Worm (Caenorhabditis elegans) whole organism, young adult: ENCODE data around the gene enu-3.1.

Experiments
- B0019.2 ChIP-seq: fragments of 200-800 bp; sonication (Bioruptor generic); conservative IDR thresholded peaks from 2 replicates; pipeline ENCODE4 v1.3.6; 2022; ENCODE audit warnings: missing genetic modification reagents, missing genetic modification characterization, missing compliant biosample characterization
- B0035.1 ChIP-seq: sonication (generic microtip); optimal IDR thresholded peaks from 2 replicates; lab custom pipeline; 2016; ENCODE audit warnings: missing genetic modification characterization, mild to moderate bottlenecking, missing compliant biosample characterization, missing genotype, missing genetic modification reagents
- B0336.3 ChIP-seq: fragments of 200-800 bp; sonication (Bioruptor generic); IDR thresholded peaks from 2 replicates; pipeline ENCODE4 v1.3.6; 2022; ENCODE audit warnings: missing genetic modification characterization, missing compliant biosample characterization
- F22D6.2 ChIP-seq: sonication (generic microtip); optimal IDR thresholded peaks from 2 replicates; lab custom pipeline; 2016; ENCODE audit warnings: mild to moderate bottlenecking, missing genetic modification characterization, missing compliant biosample characterization
- F23B12.7 ChIP-seq: sonication (generic microtip); optimal IDR thresholded peaks from 2 replicates; lab custom pipeline; 2017; ENCODE audit warnings: missing genetic modification characterization, mild to moderate bottlenecking, missing compliant biosample characterization, antibody characterized with exemption, moderate library complexity; ENCODE audit not compliant: insufficient read depth
- F33H1.4 ChIP-seq: fragments of 200-800 bp; sonication (Bioruptor generic); IDR thresholded peaks from 2 replicates; pipeline ENCODE4 v1.3.6; 2022; ENCODE audit warnings: missing genetic modification reagents, missing genetic modification characterization, missing compliant biosample characterization
- F55B11.4 ChIP-seq: sonication (generic microtip); optimal IDR thresholded peaks from 2 replicates; lab custom pipeline; 2016; ENCODE audit warnings: missing compliant biosample characterization, missing genetic modification characterization, borderline replicate concordance; ENCODE audit not compliant: insufficient read depth
- F57C9.4 ChIP-seq: sonication (generic microtip); optimal IDR thresholded peaks from 2 replicates; lab custom pipeline; 2017; ENCODE audit warnings: mild to moderate bottlenecking, missing genetic modification characterization, missing compliant biosample characterization
- Y53G8AR.9 ChIP-seq: fragments of 200-800 bp; sonication (Bioruptor generic); conservative IDR thresholded peaks from 2 replicates; pipeline ENCODE4 v1.3.6; 2022; ENCODE audit warnings: missing genetic modification reagents, missing genetic modification characterization, missing compliant biosample characterization
- Y79H2A.3 ChIP-seq: fragments of 200-800 bp; sonication (Bioruptor generic); conservative IDR thresholded peaks from 2 replicates; pipeline ENCODE4 v1.3.6; 2022; ENCODE audit warnings: missing genetic modification reagents, missing genetic modification characterization, missing compliant biosample characterization
- Y95B8A.8 ChIP-seq: fragments of 200-800 bp; sonication (Bioruptor generic); IDR thresholded peaks from 2 replicates; pipeline ENCODE4 v1.3.6; 2022; ENCODE audit warnings: missing genetic modification reagents, missing genetic modification characterization, missing compliant biosample characterization
- ZK185.1 ChIP-seq: sonication (generic microtip); optimal IDR thresholded peaks from 2 replicates; lab custom pipeline; 2016; ENCODE audit warnings: mild to moderate bottlenecking, missing genetic modification characterization, missing compliant biosample characterization; ENCODE audit not compliant: poor library complexity, severe bottlenecking
- ama-1 ChIP-seq, 3 experiments: fragments of 150-350 bp in 1 of 3; sonication (generic microtip) in 2 of 3; optimal IDR thresholded peaks; 2 replicates each; lab custom pipeline; 2014 to 2018; ENCODE audit warnings: missing biosample characterization in 2 of 3, missing genetic modification characterization in 2 of 3, missing genetic modification reagents in 2 of 3
- athp-1 ChIP-seq: sonication (generic microtip); optimal IDR thresholded peaks from 2 replicates; lab custom pipeline; 2017; ENCODE audit warnings: mild to moderate bottlenecking, missing genetic modification characterization, missing compliant biosample characterization
- attf-3 ChIP-seq: fragments of 200-800 bp; sonication (Bioruptor generic); conservative IDR thresholded peaks from 2 replicates; pipeline ENCODE4 v1.3.6; 2022; ENCODE audit warnings: missing genetic modification reagents, missing genetic modification characterization, missing compliant biosample characterization
- attf-5 ChIP-seq: fragments of 200-800 bp; sonication (Bioruptor generic); optimal IDR thresholded peaks from 2 replicates; lab custom pipeline; 2018; ENCODE audit warnings: mild to moderate bottlenecking, missing genetic modification characterization, missing compliant biosample characterization
- ceh-79 ChIP-seq: sonication (generic microtip); optimal IDR thresholded peaks from 2 replicates; lab custom pipeline; 2017; ENCODE audit warnings: mild to moderate bottlenecking, missing genetic modification characterization, missing compliant biosample characterization
- dpff-1 ChIP-seq: sonication (generic microtip); optimal IDR thresholded peaks from 2 replicates; lab custom pipeline; 2017; ENCODE audit warnings: mild to moderate bottlenecking, missing genetic modification characterization, missing compliant biosample characterization
- efl-1 ChIP-seq: fragments of 150-350 bp; optimal IDR thresholded peaks from 2 replicates; lab custom pipeline; 2014; ENCODE audit warnings: missing biosample characterization, missing genetic modification reagents, missing genetic modification characterization
- egl-18 ChIP-seq: fragments of 200-800 bp; sonication (Bioruptor generic); IDR thresholded peaks from 2 replicates; pipeline ENCODE4 v1.3.6; 2022; ENCODE audit warnings: missing genetic modification reagents, missing genetic modification characterization, missing compliant biosample characterization
- hlh-12 ChIP-seq: sonication (generic microtip); optimal IDR thresholded peaks from 2 replicates; lab custom pipeline; 2016; ENCODE audit warnings: missing genetic modification characterization, missing compliant biosample characterization
- let-607 ChIP-seq, 2 experiments: fragments of 200-800 bp in 1 of 2; sonication (Bioruptor generic) in 1 of 2; sonication (generic microtip) in 1 of 2; optimal IDR thresholded peaks; 2 replicates each; lab custom pipeline; 2016 to 2018; ENCODE audit warnings: mild to moderate bottlenecking in 2 of 2, missing compliant biosample characterization in 2 of 2, missing genetic modification characterization in 2 of 2, moderate library complexity in 2 of 2, missing genotype in 1 of 2
- lin-35 ChIP-seq, 3 experiments: fragments of 150-350 bp in 2 of 3; sonication (generic microtip) in 1 of 3; optimal IDR thresholded peaks; 2 replicates each; lab custom pipeline; 2014 to 2018; ENCODE audit warnings: missing biosample characterization in 3 of 3, missing genetic modification characterization in 3 of 3, missing genetic modification reagents in 3 of 3
- lin-54 ChIP-seq: fragments of 200-800 bp; sonication (Bioruptor generic); optimal IDR thresholded peaks from 2 replicates; lab custom pipeline; 2018; ENCODE audit warnings: mild to moderate bottlenecking, missing genetic modification characterization, missing compliant biosample characterization
- lir-1 ChIP-seq: fragments of 200-800 bp; sonication (Bioruptor generic); conservative IDR thresholded peaks from 2 replicates; pipeline ENCODE4 v1.3.6; 2022; ENCODE audit warnings: missing genetic modification reagents, missing genetic modification characterization, missing compliant biosample characterization
- lsy-27 ChIP-seq: sonication (generic microtip); optimal IDR thresholded peaks from 2 replicates; lab custom pipeline; 2017; ENCODE audit warnings: missing genetic modification characterization, mild to moderate bottlenecking, missing compliant biosample characterization, antibody characterized with exemption, missing genotype, borderline replicate concordance; ENCODE audit not compliant: insufficient read depth
- madf-10 ChIP-seq: sonication (generic microtip); optimal IDR thresholded peaks from 2 replicates; lab custom pipeline; 2016; ENCODE audit warnings: mild to moderate bottlenecking, missing genetic modification characterization, missing compliant biosample characterization
- mcd-1 ChIP-seq: fragments of 200-800 bp; sonication (Bioruptor generic); IDR thresholded peaks from 2 replicates; pipeline ENCODE4 v1.3.6; 2022; ENCODE audit warnings: missing genetic modification reagents, missing genetic modification characterization, missing compliant biosample characterization
- mel-28 ChIP-seq: sonication (generic microtip); optimal IDR thresholded peaks from 2 replicates; lab custom pipeline; 2016; ENCODE audit warnings: borderline replicate concordance, mild to moderate bottlenecking, missing genetic modification characterization, missing compliant biosample characterization
- mxl-1 ChIP-seq: sonication (generic microtip); optimal IDR thresholded peaks from 2 replicates; lab custom pipeline; 2016; ENCODE audit warnings: missing genetic modification characterization, missing compliant biosample characterization
- nfyb-1 ChIP-seq: fragments of 200-800 bp; sonication (Bioruptor generic); IDR thresholded peaks from 2 replicates; pipeline ENCODE4 v1.3.6; 2022; ENCODE audit warnings: missing genetic modification reagents, missing genetic modification characterization, missing compliant biosample characterization
- nhr-90 ChIP-seq: sonication (generic microtip); optimal IDR thresholded peaks from 2 replicates; lab custom pipeline; 2016; ENCODE audit warnings: missing genotype, mild to moderate bottlenecking, missing genetic modification characterization, missing compliant biosample characterization
- pbrm-1 ChIP-seq: fragments of 200-800 bp; sonication (Bioruptor generic); IDR thresholded peaks from 2 replicates; pipeline ENCODE4 v1.3.6; 2022; ENCODE audit warnings: missing genetic modification reagents, missing genetic modification characterization, missing compliant biosample characterization
- snpc-1.1 ChIP-seq: sonication (generic microtip); optimal IDR thresholded peaks from 2 replicates; lab custom pipeline; 2017; ENCODE audit warnings: missing genetic modification characterization, mild to moderate bottlenecking, missing compliant biosample characterization, antibody characterized with exemption, moderate library complexity, missing genotype, missing genetic modification reagents; ENCODE audit not compliant: insufficient read depth
- snpc-1.3 ChIP-seq: sonication (generic microtip); optimal IDR thresholded peaks from 2 replicates; lab custom pipeline; 2017; ENCODE audit warnings: missing genetic modification characterization, mild to moderate bottlenecking, missing compliant biosample characterization, antibody characterized with exemption, moderate library complexity, missing genotype, missing genetic modification reagents; ENCODE audit not compliant: insufficient read depth
- snpc-3.4 ChIP-seq: sonication (generic microtip); optimal IDR thresholded peaks from 2 replicates; lab custom pipeline; 2017; ENCODE audit warnings: missing genetic modification characterization, mild to moderate bottlenecking, missing compliant biosample characterization, antibody characterized with exemption, moderate library complexity, missing genotype, missing genetic modification reagents
- somi-1 ChIP-seq: fragments of 200-800 bp; sonication (Bioruptor generic); optimal IDR thresholded peaks from 2 replicates; lab custom pipeline; 2018; ENCODE audit warnings: mild to moderate bottlenecking, missing genetic modification characterization, missing compliant biosample characterization
- sptf-2 ChIP-seq: fragments of 200-800 bp; sonication (Bioruptor generic); optimal IDR thresholded peaks from 2 replicates; lab custom pipeline; 2018; ENCODE audit warnings: mild to moderate bottlenecking, missing genetic modification characterization, missing compliant biosample characterization
- tbp1 ChIP-seq: fragments of 200-800 bp; sonication (Bioruptor generic); optimal IDR thresholded peaks from 2 replicates; lab custom pipeline; 2018; ENCODE audit warnings: mild to moderate bottlenecking, missing genetic modification characterization, missing compliant biosample characterization
- tbx-9 ChIP-seq: sonication (generic microtip); optimal IDR thresholded peaks from 2 replicates; lab custom pipeline; 2016; ENCODE audit warnings: borderline replicate concordance, missing genetic modification characterization, inconsistent platforms, missing compliant biosample characterization
- tlf-1 ChIP-seq: fragments of 200-800 bp; sonication (Bioruptor generic); optimal IDR thresholded peaks from 2 replicates; lab custom pipeline; 2018; ENCODE audit warnings: mild to moderate bottlenecking, missing genetic modification characterization, missing compliant biosample characterization
- zfh-2 ChIP-seq: fragments of 200-800 bp; sonication (Bioruptor generic); conservative IDR thresholded peaks from 2 replicates; pipeline ENCODE4 v1.3.6; 2022; ENCODE audit warnings: missing genetic modification reagents, missing genetic modification characterization, missing compliant biosample characterization
- ztf-22 ChIP-seq: fragments of 200-800 bp; sonication (Bioruptor generic); optimal IDR thresholded peaks from 2 replicates; lab custom pipeline; 2018; ENCODE audit warnings: mild to moderate bottlenecking, missing genetic modification characterization, moderate library complexity, missing compliant biosample characterization
- ztf-3 ChIP-seq: fragments of 200-800 bp; sonication (Bioruptor generic); optimal IDR thresholded peaks from 2 replicates; lab custom pipeline; 2018; ENCODE audit warnings: mild to moderate bottlenecking, missing genetic modification characterization, missing compliant biosample characterization

Gene enu-3.1

ce11 chrIII:10407198-10407663 is 28.8 kb upstream of the enu-3.1 start, which contains the start of gene hat-1 (continued):
- no peak for TF ChIP-seq F55B11.4 (tag; lab: Kevin White, UChicago)
- TF ChIP-seq mxl-1 (tag; lab: Kevin White, UChicago) = no peak
- TF ChIP-seq madf-10 (tag; lab: Kevin White, UChicago) = peak; percentile 79
- peak; percentile 49 for TF ChIP-seq snpc-1.1 (tag; lab: Kevin White, UChicago)
- TF ChIP-seq attf-5 (GFP tag; lab: Kevin White, UChicago) = peak; percentile 99

ce11 chrIII:10415822-10416221 is 20.3 kb upstream of the enu-3.1 start, which contains the start of gene ymel-1:
TSS of gene ymel-1 (plus strand) at chrIII:10416139.
- TF ChIP-seq pbrm-1 (GFP tag; lab: Robert Waterston, UW) (peak; percentile 32; the same call in 1 of the 2 replicates), lir-1 (GFP tag; lab: Robert Waterston, UW) (no peak), B0019.2 (no peak), F22D6.2 (tag; lab: Kevin White, UChicago) (no peak), ztf-3 (GFP tag; lab: Kevin White, UChicago) (no peak), lin-35 (GFP tag; optimal IDR thresholded peaks at IDR 0.05; lab: Kevin White, UChicago) (peak in 1 of 3 experiments; percentile 42), efl-1 (no peak), snpc-1.3 (tag; lab: Kevin White, UChicago) (no peak), lsy-27 (tag; lab: Kevin White, UChicago) (no peak), nhr-90 (peak; percentile 19), attf-3 (GFP tag; lab: Robert Waterston, UW) (no peak), zfh-2 (no peak), nfyb-1 (peak; percentile 58; the same call in 1 of the 2 replicates), ZK185.1 (tag; lab: Kevin White, UChicago) (peak; percentile 26), somi-1 (GFP tag; lab: Kevin White, UChicago) (no peak), mel-28 (tag; lab: Kevin White, UChicago) (no peak), Y53G8AR.9 (GFP tag; lab: Robert Waterston, UW) (0 out of 2 replicates have a peak, but pooled peaks have one; percentile 23), ceh-79 (tag; lab: Kevin White, UChicago) (no peak), mcd-1 (GFP tag; lab: Robert Waterston, UW) (peak; percentile 88), F33H1.4 (GFP tag; lab: Robert Waterston, UW) (0 out of 2 replicates have a peak, but pooled peaks have one; percentile 9), snpc-3.4 (tag; lab: Kevin White, UChicago) (no peak), Y95B8A.8 (GFP tag; lab: Robert Waterston, UW) (no peak), let-607 (tag; optimal IDR thresholded peaks at IDR 0.05; lab: Kevin White, UChicago) (peak in 1 of 2 experiments; percentile 40), F57C9.4 (no peak), athp-1 (peak; percentile 48), tlf-1 (GFP tag; lab: Kevin White, UChicago) (no peak), hlh-12 (tag; lab: Kevin White, UChicago) (no peak), dpff-1 (tag; lab: Kevin White, UChicago) (no peak), F23B12.7 (tag; lab: Kevin White, UChicago) (no peak), tbx-9 (tag; lab: Kevin White, UChicago) (no peak), ama-1 (optimal IDR thresholded peaks at IDR 0.05; lab: Kevin White, UChicago) (peak; percentile 41), ama-1 (GFP tag; optimal IDR thresholded peaks at IDR 0.05; lab: Kevin White, UChicago) (no peak), B0336.3 (GFP tag; lab: Robert Waterston, UW) (peak; percentile 51; the same call in 1 of the 2 replicates), madf-10 (tag; lab: Kevin White, UChicago) (peak; percentile 7), egl-18 (GFP tag; lab: Robert Waterston, UW) (no peak), lin-54 (GFP tag; lab: Kevin White, UChicago) (peak; percentile 11), B0035.1 (tag; lab: Kevin White, UChicago) (peak; percentile 11), attf-5 (GFP tag; lab: Kevin White, UChicago) (peak; percentile 69), tbp1 (GFP tag; lab: Kevin White, UChicago) (peak; percentile 4), ztf-22 (GFP tag; lab: Kevin White, UChicago) (no peak), Y79H2A.3 (GFP tag; lab: Robert Waterston, UW) (no peak), sptf-2 (no peak)
